Worm (Caenorhabditis elegans) whole organism, L4/young adult: ENCODE data around the gene srh-193.

Experiments
- W03F9.2 ChIP-seq: fragments of 150-350 bp; optimal IDR thresholded peaks from 2 replicates; lab custom pipeline; 2014; ENCODE audit warnings: missing biosample characterization, missing genetic modification characterization
- dao-5 ChIP-seq: sonication (generic microtip); optimal IDR thresholded peaks from 2 replicates; lab custom pipeline; 2016; ENCODE audit warnings: missing genotype, missing genetic modification characterization, moderate library complexity, missing compliant biosample characterization
- him-1 ChIP-seq: sonication (generic microtip); optimal IDR thresholded peaks from 2 replicates; lab custom pipeline; 2016; ENCODE audit warnings: missing genotype, missing genetic modification reagents, missing genetic modification characterization, missing compliant biosample characterization

ce11 chrV:4315057-4315456 is 25.1 kb upstream of the srh-193 start, which contains the start of gene srh-192:
- TF ChIP-seq W03F9.2 (tag; lab: Kevin White, UChicago) (no peak), dao-5 (tag; lab: Kevin White, UChicago) (no peak), him-1 (tag; lab: Kevin White, UChicago) (no peak)
